Fruit fly (Drosophila melanogaster) whole organism, embryonic: ENCODE data around the gene CG4953.

ENCODE experiments used
- BEAF-32 ChIP-seq: fragments of 200-800 bp; sonication (Bioruptor generic); optimal IDR thresholded peaks from 3 replicates; lab custom pipeline; 2017; ENCODE audit warnings: missing biosample characterization, missing genetic modification characterization, mild to moderate bottlenecking, moderate library complexity, missing genetic modification reagents
- CG10366 ChIP-seq: fragments of 200-800 bp; sonication (Bioruptor generic); IDR thresholded peaks from 2 replicates; pipeline ENCODE4 v1.3.6; 2022; ENCODE audit warnings: missing biosample characterization, missing genetic modification characterization
- CG10654 ChIP-seq: fragments of 200-800 bp; sonication (Bioruptor generic); optimal IDR thresholded peaks from 2 replicates; lab custom pipeline; 2016; ENCODE audit warnings: missing biosample characterization, missing genetic modification characterization
- CG11247 ChIP-seq: fragments of 200-800 bp; sonication (Bioruptor generic); IDR thresholded peaks from 2 replicates; pipeline ENCODE4 v1.3.6; 2022; ENCODE audit warnings: missing biosample characterization, missing genetic modification characterization
- CG1233 ChIP-seq: fragments of 200-800 bp; sonication (Bioruptor generic); optimal IDR thresholded peaks from 4 replicates; lab custom pipeline; 2018; ENCODE audit warnings: missing biosample characterization, mild to moderate bottlenecking, missing genetic modification characterization
- CG13424 ChIP-seq: fragments of 200-800 bp; sonication (Bioruptor generic); optimal IDR thresholded peaks from 2 replicates; lab custom pipeline; 2019; ENCODE audit warnings: missing biosample characterization, mild to moderate bottlenecking, missing genetic modification characterization, moderate library complexity
- CG1529 ChIP-seq: fragments of 200-800 bp; sonication (Bioruptor generic); optimal IDR thresholded peaks from 3 replicates; lab custom pipeline; 2018; ENCODE audit warnings: missing biosample characterization, missing genetic modification characterization
- CG15696 ChIP-seq: fragments of 200-800 bp; sonication (Bioruptor generic); optimal IDR thresholded peaks from 2 replicates; lab custom pipeline; 2019; ENCODE audit warnings: missing biosample characterization, mild to moderate bottlenecking, missing genetic modification characterization, moderate library complexity
- CG1603 ChIP-seq: fragments of 200-800 bp; sonication (Bioruptor generic); optimal IDR thresholded peaks from 2 replicates; lab custom pipeline; 2019; ENCODE audit warnings: missing biosample characterization, mild to moderate bottlenecking, missing genetic modification characterization, moderate library complexity
- CG17612 ChIP-seq: fragments of 200-800 bp; sonication (Bioruptor generic); IDR thresholded peaks from 2 replicates; pipeline ENCODE4 v1.3.6; 2022; ENCODE audit warnings: missing biosample characterization, missing genetic modification characterization
- CG3163 ChIP-seq: fragments of 200-800 bp; sonication (Bioruptor generic); optimal IDR thresholded peaks from 3 replicates; lab custom pipeline; 2016; ENCODE audit warnings: missing biosample characterization, missing genetic modification characterization
- CG32532 ChIP-seq: fragments of 200-800 bp; sonication (Bioruptor generic); IDR thresholded peaks from 2 replicates; pipeline ENCODE4 v1.3.6; 2022; ENCODE audit warnings: missing biosample characterization, missing genetic modification characterization
- CG5180 ChIP-seq: fragments of 200-800 bp; sonication (Bioruptor generic); optimal IDR thresholded peaks from 3 replicates; lab custom pipeline; 2017; ENCODE audit warnings: missing biosample characterization, missing genetic modification characterization, mild to moderate bottlenecking, moderate library complexity, missing genetic modification reagents
- CG6175 ChIP-seq: fragments of 200-800 bp; sonication (Bioruptor generic); IDR thresholded peaks from 3 replicates; pipeline ENCODE4 v1.3.6; 2022; ENCODE audit warnings: missing biosample characterization, missing genetic modification characterization
- CG6854 ChIP-seq: fragments of 200-800 bp; sonication (Bioruptor generic); optimal IDR thresholded peaks from 3 replicates; lab custom pipeline; 2017; ENCODE audit warnings: missing biosample characterization, mild to moderate bottlenecking, missing genetic modification characterization
- CG7987 ChIP-seq: fragments of 200-800 bp; sonication (Bioruptor generic); optimal IDR thresholded peaks from 2 replicates; lab custom pipeline; 2018; ENCODE audit warnings: missing biosample characterization, mild to moderate bottlenecking, missing genetic modification characterization, moderate library complexity
- CG8290 ChIP-seq, 3 experiments: fragments of 200-800 bp; sonication (Bioruptor generic); optimal IDR thresholded peaks; 2 replicates each; lab custom pipeline; 2016 to 2019; ENCODE audit warnings: missing biosample characterization in 3 of 3, missing genetic modification characterization in 3 of 3, mild to moderate bottlenecking in 2 of 3, moderate library complexity in 1 of 3
- Dek ChIP-seq: fragments of 200-800 bp; sonication (Bioruptor generic); optimal IDR thresholded peaks from 3 replicates; lab custom pipeline; 2019; ENCODE audit warnings: missing biosample characterization, mild to moderate bottlenecking, missing genetic modification characterization, moderate library complexity
- Dip3 ChIP-seq: fragments of 200-800 bp; sonication (Bioruptor generic); optimal IDR thresholded peaks from 3 replicates; lab custom pipeline; 2016; ENCODE audit warnings: missing biosample characterization, missing genetic modification characterization
- Dref ChIP-seq: fragments of 200-800 bp; sonication (Bioruptor generic); IDR thresholded peaks from 2 replicates; pipeline ENCODE4 v1.3.6; 2022; ENCODE audit warnings: missing biosample characterization, missing genetic modification characterization
- E2f1 ChIP-seq: fragments of 200-800 bp; sonication (Bioruptor generic); IDR thresholded peaks from 2 replicates; pipeline ENCODE4 v1.3.6; 2022; ENCODE audit warnings: missing biosample characterization, missing genetic modification characterization
- E2f2 ChIP-seq: fragments of 200-800 bp; sonication (Bioruptor generic); IDR thresholded peaks from 2 replicates; pipeline ENCODE4 v1.3.6; 2022; ENCODE audit warnings: missing biosample characterization, missing genetic modification characterization
- Fer2 ChIP-seq: fragments of 200-800 bp; sonication (Bioruptor generic); optimal IDR thresholded peaks from 2 replicates; lab custom pipeline; 2018; ENCODE audit warnings: missing biosample characterization, mild to moderate bottlenecking, missing genetic modification characterization, moderate library complexity
- Gsc ChIP-seq: fragments of 200-800 bp; sonication (Bioruptor generic); IDR thresholded peaks from 2 replicates; pipeline ENCODE4 v1.3.6; 2022; ENCODE audit warnings: missing biosample characterization, missing genetic modification characterization
- HmgD ChIP-seq: fragments of 200-800 bp; sonication (Bioruptor generic); optimal IDR thresholded peaks from 3 replicates; lab custom pipeline; 2016; ENCODE audit warnings: missing biosample characterization, missing genetic modification characterization
- MTF-1 ChIP-seq: fragments of 200-800 bp; sonication (Bioruptor generic); optimal IDR thresholded peaks from 2 replicates; lab custom pipeline; 2018; ENCODE audit warnings: missing biosample characterization, mild to moderate bottlenecking, missing genetic modification characterization, borderline replicate concordance
- Meics ChIP-seq: fragments of 200-800 bp; sonication (Bioruptor generic); optimal IDR thresholded peaks from 2 replicates; lab custom pipeline; 2017; ENCODE audit warnings: missing biosample characterization, mild to moderate bottlenecking, missing genetic modification characterization
- Sry-δ ChIP-seq: fragments of 200-800 bp; sonication (Bioruptor generic); optimal IDR thresholded peaks from 2 replicates; lab custom pipeline; 2016; ENCODE audit warnings: missing biosample characterization, missing genetic modification characterization
- Ssrp ChIP-seq: fragments of 200-800 bp; sonication (Bioruptor generic); optimal IDR thresholded peaks from 2 replicates; lab custom pipeline; 2018; ENCODE audit warnings: missing biosample characterization, mild to moderate bottlenecking, missing genetic modification characterization, moderate library complexity
- Taf1 ChIP-seq: fragments of 200-800 bp; sonication (Bioruptor generic); IDR thresholded peaks from 2 replicates; pipeline ENCODE4 v1.3.6; 2022; ENCODE audit warnings: missing biosample characterization, missing genetic modification characterization
- Tbp ChIP-seq: fragments of >200 bp; optimal IDR thresholded peaks from 2 replicates; lab custom pipeline; 2018; ENCODE audit warnings: missing biosample characterization, missing genetic modification characterization
- Xbp1 ChIP-seq: fragments of 200-800 bp; sonication (Bioruptor generic); optimal IDR thresholded peaks from 3 replicates; lab custom pipeline; 2016; ENCODE audit warnings: missing biosample characterization, mild to moderate bottlenecking, missing genetic modification characterization
- YL-1 ChIP-seq: fragments of 200-800 bp; sonication (Bioruptor generic); optimal IDR thresholded peaks from 3 replicates; lab custom pipeline; 2017; ENCODE audit warnings: missing biosample characterization, mild to moderate bottlenecking, missing genetic modification characterization
- bsh ChIP-seq, 2 experiments: fragments of 200-800 bp; sonication (Bioruptor generic); optimal IDR thresholded peaks; 2 replicates each; lab custom pipeline; 2017 to 2018; ENCODE audit warnings: mild to moderate bottlenecking in 2 of 2, missing biosample characterization in 2 of 2, missing genetic modification characterization in 2 of 2, moderate library complexity in 1 of 2
- cwo ChIP-seq: fragments of 200-800 bp; sonication (Bioruptor generic); optimal IDR thresholded peaks from 3 replicates; lab custom pipeline; 2017; ENCODE audit warnings: missing biosample characterization, missing genetic modification characterization, mild to moderate bottlenecking, moderate library complexity, missing genetic modification reagents
- da ChIP-seq: fragments of 200-800 bp; sonication (Bioruptor generic); optimal IDR thresholded peaks from 2 replicates; lab custom pipeline; 2016; ENCODE audit warnings: missing biosample characterization, missing genetic modification characterization
- dmrt11E ChIP-seq: fragments of 200-800 bp; sonication (Bioruptor generic); optimal IDR thresholded peaks from 3 replicates; lab custom pipeline; 2018; ENCODE audit warnings: missing biosample characterization, mild to moderate bottlenecking, missing genetic modification characterization, moderate library complexity
- nmo ChIP-seq: fragments of 200-800 bp; sonication (Bioruptor generic); optimal IDR thresholded peaks from 2 replicates; lab custom pipeline; 2018; ENCODE audit warnings: missing biosample characterization, mild to moderate bottlenecking, missing genetic modification characterization, moderate library complexity
- onecut ChIP-seq: fragments of 200-800 bp; sonication (Bioruptor generic); IDR thresholded peaks from 2 replicates; pipeline ENCODE4 v1.3.6; 2022; ENCODE audit warnings: missing biosample characterization, missing genetic modification characterization
- pfk ChIP-seq: fragments of 200-800 bp; sonication (Bioruptor generic); optimal IDR thresholded peaks from 2 replicates; lab custom pipeline; 2018; ENCODE audit warnings: missing biosample characterization, mild to moderate bottlenecking, missing genetic modification characterization, moderate library complexity
- phol ChIP-seq: fragments of 200-800 bp; sonication (Bioruptor generic); optimal IDR thresholded peaks from 3 replicates; lab custom pipeline; 2018; ENCODE audit warnings: missing biosample characterization, mild to moderate bottlenecking, missing genetic modification characterization, moderate library complexity
- pzg ChIP-seq: fragments of 200-800 bp; sonication (Bioruptor generic); optimal IDR thresholded peaks from 3 replicates; lab custom pipeline; 2018; ENCODE audit warnings: missing biosample characterization, mild to moderate bottlenecking, missing genetic modification characterization, moderate library complexity
- sd ChIP-seq: fragments of 200-800 bp; sonication (Bioruptor generic); optimal IDR thresholded peaks from 3 replicates; lab custom pipeline; 2018; ENCODE audit warnings: missing biosample characterization, mild to moderate bottlenecking, missing genetic modification characterization, moderate library complexity
- sens-2 ChIP-seq: fragments of 200-800 bp; sonication (Bioruptor generic); IDR thresholded peaks from 2 replicates; pipeline ENCODE4 v1.3.6; 2022; ENCODE audit warnings: missing biosample characterization, missing genetic modification characterization
- sisA ChIP-seq: fragments of 200-800 bp; sonication (Bioruptor generic); IDR thresholded peaks from 2 replicates; pipeline ENCODE4 v1.3.6; 2022; ENCODE audit warnings: missing biosample characterization, missing genetic modification characterization
- ssp ChIP-seq: fragments of 200-800 bp; sonication (Bioruptor generic); IDR thresholded peaks from 2 replicates; pipeline ENCODE4 v1.3.6; 2022; ENCODE audit warnings: missing biosample characterization, missing genetic modification characterization
- sug ChIP-seq: fragments of 200-800 bp; optimal IDR thresholded peaks from 2 replicates; lab custom pipeline; 2019; ENCODE audit warnings: missing biosample characterization, mild to moderate bottlenecking, missing genetic modification characterization, moderate library complexity
- twi ChIP-seq: fragments of 200-800 bp; optimal IDR thresholded peaks from 2 replicates; lab custom pipeline; 2019; ENCODE audit warnings: missing biosample characterization, mild to moderate bottlenecking, missing genetic modification characterization, moderate library complexity

The CG4953 gene

dm6 chr2L:10238726-10239652, 27.5 kb upstream of the CG4953 start, which contains the start of gene me31B (continued):
- TF ChIP-seq CG8290 (GFP tag; optimal IDR thresholded peaks at IDR 0.05; lab: Kevin White, UChicago) (no peak), CG8290 (tag; optimal IDR thresholded peaks at IDR 0.05; lab: Kevin White, UChicago) (peak in 1 of 2 experiments; percentile 41), CG15696 (tag; lab: Kevin White, UChicago) (no peak), phol (tag; lab: Kevin White, UChicago) (peak; percentile 60), Ssrp (tag; lab: Kevin White, UChicago) (peak; percentile 36), CG5180 (GFP tag; lab: Kevin White, UChicago) (no peak), CG7987 (GFP tag; lab: Kevin White, UChicago) (no peak), Dip3 (no peak), sens-2 (GFP tag; lab: Robert Waterston, UW) (no peak), bsh (GFP tag; optimal IDR thresholded peaks at IDR 0.05; lab: Kevin White, UChicago) (no peak), Taf1 (GFP tag; lab: Robert Waterston, UW) (no peak), twi (tag; lab: Kevin White, UChicago) (peak; percentile 14), Gsc (GFP tag; lab: Robert Waterston, UW) (no peak), CG32532 (GFP tag; lab: Robert Waterston, UW) (no peak), E2f2 (GFP tag; lab: Robert Waterston, UW) (no peak), E2f1 (GFP tag; lab: Robert Waterston, UW) (no peak), CG10654 (GFP tag; lab: Kevin White, UChicago) (no peak), CG13424 (no peak), nmo (GFP tag; lab: Kevin White, UChicago) (peak; percentile 61), pzg (GFP tag; lab: Kevin White, UChicago) (peak; percentile 40), MTF-1 (GFP tag; lab: Kevin White, UChicago) (no peak), CG6854 (GFP tag; lab: Kevin White, UChicago) (no peak), Xbp1 (no peak), dmrt11E (tag; lab: Kevin White, UChicago) (peak; percentile 14), CG3163 (no peak), pfk (GFP tag; lab: Kevin White, UChicago) (peak; percentile 90), Tbp (GFP tag; lab: Kevin White, UChicago) (no peak), cwo (no peak), Sry-δ (GFP tag; lab: Kevin White, UChicago) (peak; percentile 1), ssp (GFP tag; lab: Robert Waterston, UW) (peak; percentile 88), CG1529 (no peak), sisA (no peak), BEAF-32 (peak; percentile 27), CG1603 (tag; lab: Kevin White, UChicago) (peak; percentile 99), CG6175 (GFP tag; lab: Robert Waterston, UW) (no peak), CG10366 (GFP tag; lab: Robert Waterston, UW) (no peak), onecut (GFP tag; lab: Robert Waterston, UW) (no peak), Dek (tag; lab: Kevin White, UChicago) (no peak), CG11247 (GFP tag; lab: Robert Waterston, UW) (no peak), Dref (GFP tag; lab: Robert Waterston, UW) (no peak), da (GFP tag; lab: Kevin White, UChicago) (no peak), CG1233 (GFP tag; lab: Kevin White, UChicago) (peak; percentile 17), Meics (GFP tag; lab: Kevin White, UChicago) (no peak), YL-1 (peak; percentile 12), HmgD (GFP tag; lab: Kevin White, UChicago) (no peak), CG17612 (GFP tag; lab: Robert Waterston, UW) (no peak), Fer2 (tag; lab: Kevin White, UChicago) (no peak), sd (tag; lab: Kevin White, UChicago) (peak; percentile 15), sug (no peak)
